Worm (Caenorhabditis elegans) whole organism, L2 larva: Measurements from ENCODE around the gene H20E11.2.

ENCODE experiments used
- alr-1 ChIP-seq: fragments of 150-350 bp; optimal IDR thresholded peaks from 2 replicates; lab custom pipeline; 2014; ENCODE audit warnings: missing biosample characterization, missing genetic modification characterization
- ama-1 ChIP-seq: fragments of 150-350 bp; optimal IDR thresholded peaks from 2 replicates; lab custom pipeline; 2018; ENCODE audit warnings: inconsistent platforms
- peb-1 ChIP-seq: fragments of 150-350 bp; optimal IDR thresholded peaks from 2 replicates; lab custom pipeline; 2014; ENCODE audit warnings: missing biosample characterization, missing genetic modification characterization

- TF ChIP-seq peb-1 (tag; lab: Kevin White, UChicago) (no peak), alr-1 (tag; lab: Kevin White, UChicago) (no peak), ama-1 (no peak)
Observed at ce11 chrIV:6806475-6807063, 21.0 kb upstream of the H20E11.2 start, which contains the start of gene C17H12.10.
